Fruit fly (Drosophila melanogaster) S2 (cell line): Measurements from ENCODE around the gene GV1.

Experiments used
- CG8478 ChIP-seq: fragments of >200 bp; optimal IDR thresholded peaks from 2 replicates; lab custom pipeline; 2018
- CTCF ChIP-seq, 2 experiments: fragments of >200 bp; optimal IDR thresholded peaks; 2 replicates each; lab custom pipeline; 2018

Gene GV1

dm6 chr3L:1810288-1810687 is at the start of gene GV1:
GV1 (plus strand) TSS chr3L:1810588.
- no peak for TF ChIP-seq CG8478
- TF ChIP-seq CTCF (optimal IDR thresholded peaks at IDR 0.05; lab: Kevin White, UChicago): no peak

dm6 chr3L:1771658-1772057 is 38.7 kb upstream of the GV1 start, which contains the start of gene Dhc62B:
Dhc62B (minus strand) TSS chr3L:1771758.
- no peak for TF ChIP-seq CTCF (optimal IDR thresholded peaks at IDR 0.05; lab: Kevin White, UChicago)
- no peak for TF ChIP-seq CG8478

- TF ChIP-seq CG8478 (no peak), CTCF (optimal IDR thresholded peaks at IDR 0.05; lab: Kevin White, UChicago) (no peak)
Measured at dm6 chr3L:1772593-1772992, 37.8 kb upstream of the GV1 start.

- no peak for TF ChIP-seq CTCF (optimal IDR thresholded peaks at IDR 0.05; lab: Kevin White, UChicago)
- TF ChIP-seq CG8478: no peak
Measured at dm6 chr3L:1774713-1775648, 35.4 kb upstream of the GV1 start, which contains the start of the genes CG13933 and PolD2. CG13933 (minus strand) TSS chr3L:1775147. PolD2 (plus strand) TSS chr3L:1775633.

dm6 chr3L:1777249-1777648 is 33.1 kb upstream of the GV1 start, which contains the start of the genes CG2021 and mRpL46:
CG2021 (minus strand) TSS chr3L:1777411.
mRpL46 (plus strand) TSS chr3L:1777439.
- no peak for TF ChIP-seq CTCF (optimal IDR thresholded peaks at IDR 0.05; lab: Kevin White, UChicago)
- TF ChIP-seq CG8478: no peak

dm6 chr3L:1784092-1784491 is 26.3 kb upstream of the GV1 start:
- TF ChIP-seq CTCF (optimal IDR thresholded peaks at IDR 0.05; lab: Kevin White, UChicago) (no peak), CG8478 (no peak)

- TF ChIP-seq CG8478: no peak
- no peak for TF ChIP-seq CTCF (optimal IDR thresholded peaks at IDR 0.05; lab: Kevin White, UChicago)
Measured at dm6 chr3L:1789339-1789738, 21.0 kb upstream of the GV1 start.

- TF ChIP-seq CTCF (optimal IDR thresholded peaks at IDR 0.05; lab: Kevin White, UChicago) (no peak), CG8478 (no peak)
Measured at dm6 chr3L:1794164-1794942, 16.0 kb upstream of the GV1 start.

- TF ChIP-seq CTCF (optimal IDR thresholded peaks at IDR 0.05; lab: Kevin White, UChicago) (peak; percentile 89 to 92), CG8478 (no peak)
Measured at dm6 chr3L:1794943-1795696, 15.3 kb upstream of the GV1 start, which contains the start of the genes alpha-Spec, dlt and Cdc37. alpha-Spec (minus strand) TSS chr3L:1795328. dlt (minus strand) TSS chr3L:1795328. Cdc37 (plus strand) TSS chr3L:1795392.

dm6 chr3L:1797005-1797404 is 13.4 kb upstream of the GV1 start, which contains the start of gene CG12020:
CG12020 (plus strand) TSS chr3L:1797305.
- no peak for TF ChIP-seq CG8478
- TF ChIP-seq CTCF (optimal IDR thresholded peaks at IDR 0.05; lab: Kevin White, UChicago): no peak

dm6 chr3L:1798649-1799048 is 11.7 kb upstream of the GV1 start, which contains the start of gene Patj:
Patj (plus strand) TSS chr3L:1798803.
- TF ChIP-seq CG8478 (no peak), CTCF (optimal IDR thresholded peaks at IDR 0.05; lab: Kevin White, UChicago) (peak in 1 of 2 experiments; percentile 33)

- TF ChIP-seq CTCF (optimal IDR thresholded peaks at IDR 0.05; lab: Kevin White, UChicago): no peak
- no peak for TF ChIP-seq CG8478
Measured at dm6 chr3L:1802802-1803201, 7.6 kb upstream of the GV1 start, which contains the start of the genes JTBR and CG42676. JTBR (minus strand) TSS chr3L:1802856. CG42676 (plus strand) TSS chr3L:1803107.

- TF ChIP-seq CTCF (optimal IDR thresholded peaks at IDR 0.05; lab: Kevin White, UChicago) (no peak), CG8478 (no peak)
Measured at dm6 chr3L:1808631-1809030, 1.8 kb upstream of the GV1 start.

dm6 chr3L:1816614-1817013 is 6.2 kb downstream of the GV1 start:
- no peak for TF ChIP-seq CTCF (optimal IDR thresholded peaks at IDR 0.05; lab: Kevin White, UChicago)
- no peak for TF ChIP-seq CG8478
